Fruit fly (Drosophila melanogaster): ENCODE measurements around the gene CG17549.

dm6 chr2L:19341074-19341806 lies 48.6 kb downstream of the CG17549 start:
- TF ChIP-seq CG6854 (GFP tag; optimal IDR thresholded peaks at IDR 0.05), result no peak
- no peak for TF ChIP-seq cyc (GFP tag; optimal IDR thresholded peaks at IDR 0.05)
- no peak for TF ChIP-seq fd85E (GFP tag; optimal IDR thresholded peaks at IDR 0.05)
- TF ChIP-seq Gug (GFP tag; IDR thresholded peaks at IDR 0.05), result no peak
- no peak for TF ChIP-seq CG16779 (tag; optimal IDR thresholded peaks at IDR 0.05)
- TF ChIP-seq Eip93F (GFP tag; optimal IDR thresholded peaks at IDR 0.05), result no peak
- no peak for TF ChIP-seq lz (GFP tag; optimal IDR thresholded peaks at IDR 0.05)
- TF ChIP-seq esn (GFP tag; optimal IDR thresholded peaks at IDR 0.05), result no peak
- TF ChIP-seq eg (GFP tag; IDR thresholded peaks at IDR 0.05), result no peak
- TF ChIP-seq CG4318 (GFP tag; optimal IDR thresholded peaks at IDR 0.05), result no peak
- TF ChIP-seq Ets21C (GFP tag; optimal IDR thresholded peaks at IDR 0.05), result no peak
